Worm (Caenorhabditis elegans) whole organism, L1 larva: ENCODE results near the gene dgk-5.

Experiments
- C04F5.9 ChIP-seq: sonication (generic microtip); optimal IDR thresholded peaks from 2 replicates; lab custom pipeline; 2016; ENCODE audit warnings: missing genetic modification characterization, missing compliant biosample characterization
- C34B4.2 ChIP-seq: sonication (generic microtip); optimal IDR thresholded peaks from 2 replicates; lab custom pipeline; 2017; ENCODE audit warnings: mild to moderate bottlenecking, missing genetic modification characterization, missing compliant biosample characterization
- Y116A8C.19 ChIP-seq: sonication (generic microtip); optimal IDR thresholded peaks from 2 replicates; lab custom pipeline; 2016; ENCODE audit warnings: missing compliant biosample characterization, missing genetic modification characterization, borderline replicate concordance
- blmp-1 ChIP-seq: fragments of 150-350 bp; optimal IDR thresholded peaks from 2 replicates; lab custom pipeline; 2014; ENCODE audit warnings: missing biosample characterization, missing genetic modification characterization
- ceh-8 ChIP-seq: fragments of 200-800 bp; sonication (Bioruptor generic); optimal IDR thresholded peaks from 2 replicates; lab custom pipeline; 2018; ENCODE audit warnings: mild to moderate bottlenecking, missing genetic modification characterization, moderate library complexity, missing compliant biosample characterization
- ces-1 ChIP-seq: fragments of 150-350 bp; optimal IDR thresholded peaks from 2 replicates; lab custom pipeline; 2014; ENCODE audit warnings: missing biosample characterization, missing genetic modification reagents, missing genetic modification characterization
- dpl-1 ChIP-seq, 3 experiments: fragments of 150-350 bp in 2 of 3; sonication (generic microtip) in 1 of 3; optimal IDR thresholded peaks; 2 replicates each; lab custom pipeline; 2014 to 2017; ENCODE audit warnings: missing biosample characterization in 3 of 3, missing genetic modification characterization in 3 of 3, missing genetic modification reagents in 3 of 3
- efl-3 ChIP-seq: fragments of 200-800 bp; sonication (Bioruptor generic); optimal IDR thresholded peaks from 2 replicates; lab custom pipeline; 2018; ENCODE audit warnings: mild to moderate bottlenecking, missing genetic modification characterization, missing compliant biosample characterization
- egl-13 ChIP-seq: sonication (generic microtip); optimal IDR thresholded peaks from 2 replicates; lab custom pipeline; 2016; ENCODE audit warnings: missing genotype, missing genetic modification reagents, missing genetic modification characterization, missing compliant biosample characterization
- egl-27 ChIP-seq, 2 experiments: fragments of 150-350 bp in 1 of 2; sonication (generic microtip); optimal IDR thresholded peaks; 3 replicates each; lab custom pipeline; 2017 to 2018; ENCODE audit warnings: missing biosample characterization in 2 of 2, missing genetic modification characterization in 2 of 2, missing genetic modification reagents in 2 of 2
- elt-3 ChIP-seq, 6 experiments: fragments of 150-350 bp in 1 of 6; sonication (generic microtip); optimal IDR thresholded peaks; 2 replicates each; lab custom pipeline; 2017 to 2018; ENCODE audit warnings: missing biosample characterization in 6 of 6, missing genetic modification characterization in 6 of 6, inconsistent platforms in 1 of 6
- ets-5 ChIP-seq: fragments of 200-800 bp; sonication (Bioruptor generic); IDR thresholded peaks from 2 replicates; pipeline ENCODE4 v1.3.6; 2022; ENCODE audit warnings: missing genetic modification characterization, missing compliant biosample characterization
- fkh-4 ChIP-seq: sonication (generic microtip); optimal IDR thresholded peaks from 2 replicates; lab custom pipeline; 2016; ENCODE audit warnings: missing compliant biosample characterization, missing genetic modification characterization, borderline replicate concordance
- fkh-8 ChIP-seq: sonication (generic microtip); optimal IDR thresholded peaks from 2 replicates; lab custom pipeline; 2016; ENCODE audit warnings: mild to moderate bottlenecking, missing genetic modification characterization, missing compliant biosample characterization
- irx-1 ChIP-seq: sonication (generic microtip); optimal IDR thresholded peaks from 2 replicates; lab custom pipeline; 2016; ENCODE audit warnings: missing genetic modification characterization, missing compliant biosample characterization
- jun-1 ChIP-seq: fragments of 150-350 bp; optimal IDR thresholded peaks from 2 replicates; lab custom pipeline; 2014; ENCODE audit warnings: missing biosample characterization, missing genetic modification reagents, missing genetic modification characterization
- lin-14 ChIP-seq: fragments of 200-800 bp; sonication (Bioruptor generic); optimal IDR thresholded peaks from 2 replicates; lab custom pipeline; 2018; ENCODE audit warnings: mild to moderate bottlenecking, missing genetic modification characterization, moderate library complexity, missing compliant biosample characterization
- lin-15B ChIP-seq: fragments of 150-350 bp; sonication (generic microtip); optimal IDR thresholded peaks from 3 replicates; lab custom pipeline; 2014; ENCODE audit warnings: missing biosample characterization, missing genetic modification characterization
- lin-35 ChIP-seq, 2 experiments: fragments of 150-350 bp; optimal IDR thresholded peaks; 2 replicates each; lab custom pipeline; 2014; ENCODE audit warnings: missing biosample characterization in 2 of 2, missing genetic modification characterization in 2 of 2, missing genetic modification reagents in 2 of 2
- lir-3 ChIP-seq: sonication (generic microtip); optimal IDR thresholded peaks from 2 replicates; lab custom pipeline; 2016; ENCODE audit warnings: mild to moderate bottlenecking, missing genetic modification characterization, moderate library complexity, missing compliant biosample characterization; ENCODE audit not compliant: poor library complexity
- lsy-2 ChIP-seq, 2 experiments: fragments of 150-350 bp; optimal IDR thresholded peaks; 2 replicates each; lab custom pipeline; 2014; ENCODE audit warnings: missing biosample characterization in 2 of 2, missing genetic modification characterization in 2 of 2
- mab-9 ChIP-seq: fragments of 200-800 bp; sonication (Bioruptor generic); IDR thresholded peaks from 2 replicates; pipeline ENCODE4 v1.3.6; 2022; ENCODE audit warnings: missing genetic modification reagents, missing genetic modification characterization, missing compliant biosample characterization
- mef-2 ChIP-seq: fragments of 150-350 bp; optimal IDR thresholded peaks from 2 replicates; lab custom pipeline; 2014; ENCODE audit warnings: missing biosample characterization, missing genetic modification characterization
- mep-1 ChIP-seq: fragments of 150-350 bp; optimal IDR thresholded peaks from 2 replicates; lab custom pipeline; 2014; ENCODE audit warnings: missing biosample characterization, missing genetic modification characterization
- nhr-28 ChIP-seq: fragments of 150-350 bp; optimal IDR thresholded peaks from 2 replicates; lab custom pipeline; 2014; ENCODE audit warnings: missing biosample characterization, missing genetic modification characterization
- nhr-71 ChIP-seq: sonication (generic microtip); optimal IDR thresholded peaks from 2 replicates; lab custom pipeline; 2016; ENCODE audit warnings: mild to moderate bottlenecking, missing genetic modification characterization, moderate library complexity, missing compliant biosample characterization
- nhr-85 ChIP-seq: sonication (generic microtip); peaks from one replicate; lab custom pipeline; 2016; ENCODE audit warnings: missing genetic modification characterization, inconsistent platforms, missing compliant biosample characterization
- pqm-1 ChIP-seq: sonication (generic microtip); optimal IDR thresholded peaks from 3 replicates; lab custom pipeline; 2017; ENCODE audit warnings: missing biosample characterization, missing genetic modification characterization
- rnt-1 ChIP-seq: sonication (generic microtip); optimal IDR thresholded peaks from 2 replicates; lab custom pipeline; 2016; ENCODE audit warnings: mild to moderate bottlenecking, missing genetic modification characterization, moderate library complexity, missing compliant biosample characterization
- snu-23 ChIP-seq: sonication (generic microtip); optimal IDR thresholded peaks from 2 replicates; lab custom pipeline; 2016; ENCODE audit warnings: missing genetic modification characterization, missing compliant biosample characterization
- sox-4 ChIP-seq: sonication (generic microtip); optimal IDR thresholded peaks from 2 replicates; lab custom pipeline; 2016; ENCODE audit warnings: missing genetic modification characterization, missing compliant biosample characterization
- unc-130 ChIP-seq: fragments of 150-350 bp; optimal IDR thresholded peaks from 2 replicates; lab custom pipeline; 2017; ENCODE audit warnings: missing biosample characterization, missing genetic modification characterization, inconsistent platforms
- unc-30 ChIP-seq: sonication (generic microtip); optimal IDR thresholded peaks from 2 replicates; lab custom pipeline; 2017; ENCODE audit warnings: missing biosample characterization, missing genetic modification characterization
- unc-62 ChIP-seq: fragments of 150-350 bp; optimal IDR thresholded peaks from 2 replicates; lab custom pipeline; 2014; ENCODE audit warnings: missing biosample characterization, missing genetic modification reagents, missing genetic modification characterization
- unc-86 ChIP-seq: sonication (generic microtip); optimal IDR thresholded peaks from 2 replicates; lab custom pipeline; 2016; ENCODE audit warnings: missing genetic modification characterization, missing compliant biosample characterization
- zag-1 ChIP-seq: fragments of 150-350 bp; optimal IDR thresholded peaks from 2 replicates; lab custom pipeline; 2014; ENCODE audit warnings: missing biosample characterization, missing genetic modification characterization
- ztf-4 ChIP-seq: fragments of 150-350 bp; optimal IDR thresholded peaks from 2 replicates; lab custom pipeline; 2014; ENCODE audit warnings: missing biosample characterization, missing genetic modification characterization

Gene dgk-5

ce11 chrII:6482762-6483161, 11.9 kb upstream of the dgk-5 start (continued):
- TF ChIP-seq mab-9 (no peak), lin-15B (tag; lab: Kevin White, UChicago) (no peak), jun-1 (tag; lab: Kevin White, UChicago) (no peak), lin-35 (GFP tag; optimal IDR thresholded peaks at IDR 0.05; lab: Kevin White, UChicago) (no peak), Y116A8C.19 (tag; lab: Kevin White, UChicago) (no peak), nhr-71 (peak; percentile 21), mef-2 (tag; lab: Kevin White, UChicago) (no peak), egl-13 (tag; lab: Kevin White, UChicago) (no peak), nhr-28 (tag; lab: Kevin White, UChicago) (no peak), sox-4 (tag; lab: Kevin White, UChicago) (no peak), C34B4.2 (tag; lab: Kevin White, UChicago) (no peak)

DNA sequence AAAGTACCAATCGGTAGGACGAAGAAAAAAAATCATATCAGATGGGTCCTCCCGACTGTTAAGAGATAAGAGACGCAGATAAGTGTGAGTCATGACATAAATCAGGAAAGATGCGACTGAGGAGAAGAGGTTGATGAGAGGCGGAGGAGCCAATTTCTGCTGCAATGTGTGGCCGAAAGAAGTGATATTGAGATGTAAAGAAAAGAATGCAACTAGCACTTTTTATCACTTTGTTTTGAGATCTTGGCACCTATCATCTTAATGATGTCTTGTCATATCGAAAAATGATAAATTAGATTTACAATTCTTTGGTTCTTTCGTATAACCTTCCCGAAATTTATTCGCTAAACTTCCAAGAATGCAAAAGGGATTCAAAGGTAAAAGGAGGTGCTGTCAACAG, 11.2 kb upstream of the dgk-5 start, which contains the start of gene del-10:
Gene del-10 (minus strand): TSS at position 24 of the 400 bp plus-strand sequence.
- TF ChIP-seq ztf-4 (tag; lab: Kevin White, UChicago) (no peak), lsy-2 (tag; optimal IDR thresholded peaks at IDR 0.05; lab: Kevin White, UChicago) (peak in 1 of 2 experiments; percentile 12), ceh-8 (no peak), fkh-4 (tag; lab: Kevin White, UChicago) (no peak), dpl-1 (GFP tag; optimal IDR thresholded peaks at IDR 0.05; lab: Kevin White, UChicago) (no peak), unc-62 (GFP tag; lab: Kevin White, UChicago) (no peak), rnt-1 (peak; percentile 56), nhr-71 (peak; percentile 12), fkh-8 (tag; lab: Kevin White, UChicago) (no peak), lin-14 (GFP tag; lab: Kevin White, UChicago) (peak; percentile 27), mep-1 (tag; lab: Kevin White, UChicago) (no peak), blmp-1 (tag; lab: Kevin White, UChicago) (no peak), unc-130 (peak; percentile 17)

- TF ChIP-seq irx-1 (tag; lab: Kevin White, UChicago) (no peak), efl-3 (no peak), ces-1 (GFP tag; lab: Kevin White, UChicago) (no peak), ztf-4 (tag; lab: Kevin White, UChicago) (no peak), unc-30 (tag; lab: Kevin White, UChicago) (no peak), snu-23 (GFP tag; lab: Kevin White, UChicago) (no peak), lir-3 (tag; lab: Kevin White, UChicago) (no peak), unc-86 (no peak), ets-5 (GFP tag; lab: Robert Waterston, UW) (no peak), elt-3 (tag; optimal IDR thresholded peaks at IDR 0.05; lab: Kevin White, UChicago) (no peak), nhr-85 (tag; lab: Kevin White, UChicago) (no peak), egl-27 (tag; optimal IDR thresholded peaks at IDR 0.05; lab: Kevin White, UChicago) (no peak), zag-1 (tag; lab: Kevin White, UChicago) (no peak), sox-4 (tag; lab: Kevin White, UChicago) (no peak), pqm-1 (tag; lab: Kevin White, UChicago) (no peak), C04F5.9 (tag; lab: Kevin White, UChicago) (no peak)
- TF ChIP-seq, all 84 proteins: peak for 0
Observed at ce11 chrII:6476655-6477054, 5.8 kb upstream of the dgk-5 start, which contains the start of gene T28D9.4. T28D9.4 (plus strand) TSS chrII:6476955.
